Worm (Caenorhabditis elegans) whole organism, midembryonic: ENCODE data around the gene C33F10.4.

Experiments
- T22C8.4 ChIP-seq: fragments of 200-800 bp; sonication (Bioruptor generic); IDR thresholded peaks from 2 replicates; pipeline ENCODE4 v1.3.6; 2022; ENCODE audit warnings: missing genetic modification characterization, missing compliant biosample characterization
- cog-1 ChIP-seq: sonication (generic microtip); optimal IDR thresholded peaks from 2 replicates; lab custom pipeline; 2016; ENCODE audit warnings: missing genetic modification characterization, missing compliant biosample characterization
- flt-1 ChIP-seq: fragments of 200-800 bp; sonication (Bioruptor generic); IDR thresholded peaks from 2 replicates; pipeline ENCODE4 v1.3.6; 2022; ENCODE audit warnings: missing genetic modification characterization, missing compliant biosample characterization
- ref-1 ChIP-seq: fragments of 200-800 bp; sonication (Bioruptor generic); conservative IDR thresholded peaks from 2 replicates; pipeline ENCODE4 v1.3.6; 2022; ENCODE audit warnings: missing genetic modification reagents, missing genetic modification characterization, missing compliant biosample characterization
- ztf-23 ChIP-seq: fragments of 200-800 bp; sonication (Bioruptor generic); IDR thresholded peaks from 2 replicates; pipeline ENCODE4 v1.3.6; 2022; ENCODE audit warnings: missing genetic modification reagents, missing genetic modification characterization, missing compliant biosample characterization
- ztf-29 ChIP-seq: fragments of 200-800 bp; sonication (Bioruptor generic); IDR thresholded peaks from 2 replicates; pipeline ENCODE4 v1.3.6; 2022; ENCODE audit warnings: missing genetic modification reagents, missing genetic modification characterization, missing compliant biosample characterization

- TF ChIP-seq ztf-23 (GFP tag; lab: Robert Waterston, UW) (no peak), ztf-29 (GFP tag; lab: Robert Waterston, UW) (no peak), flt-1 (GFP tag; lab: Robert Waterston, UW) (no peak), T22C8.4 (GFP tag; lab: Robert Waterston, UW) (no peak), ref-1 (no peak), cog-1 (tag; lab: Kevin White, UChicago) (no peak)
Measured at ce11 chrII:4779753-4780152, 15.8 kb upstream of the C33F10.4 start.
